Fruit fly (Drosophila melanogaster) whole organism: ENCODE results near the gene CG13123.
A peak's percentile ranks its signal among the peaks of the same experiment; 100 is the strongest.

Source experiments
- CG8478 ChIP-seq: fragments of >200 bp; optimal IDR thresholded peaks from 2 replicates; lab custom pipeline; 2018; ENCODE audit warnings: inconsistent platforms
- Dll ChIP-seq: fragments of >200 bp; optimal IDR thresholded peaks from 2 replicates; lab custom pipeline; 2017
- EcR ChIP-seq, 2 experiments: fragments of >200 bp; optimal IDR thresholded peaks; 2 replicates each; lab custom pipeline; 2017; ENCODE audit warnings: missing biosample characterization in 2 of 2, missing genetic modification characterization in 2 of 2, missing genetic modification reagents in 2 of 2
- pan ChIP-seq: fragments of >200 bp; optimal IDR thresholded peaks from 2 replicates; lab custom pipeline; 2017
- psq ChIP-seq: fragments of >200 bp; optimal IDR thresholded peaks from 2 replicates; lab custom pipeline; 2017
- usp ChIP-seq: fragments of >200 bp; optimal IDR thresholded peaks from 2 replicates; lab custom pipeline; 2017; ENCODE audit warnings: missing biosample characterization, missing genetic modification characterization, mixed read lengths

The CG13123 gene

dm6 chr2L:9792945-9793344 is at the start of gene CG13123:
Gene CG13123, minus strand, starts transcription at chr2L:9793107.
- TF ChIP-seq usp (GFP tag; lab: Kevin White, UChicago) (no peak), pan (no peak), CG8478 (lab: Kevin White, UChicago) (no peak), psq (no peak), EcR (GFP tag; optimal IDR thresholded peaks at IDR 0.05; lab: Kevin White, UChicago) (no peak), Dll (no peak)

DNA sequence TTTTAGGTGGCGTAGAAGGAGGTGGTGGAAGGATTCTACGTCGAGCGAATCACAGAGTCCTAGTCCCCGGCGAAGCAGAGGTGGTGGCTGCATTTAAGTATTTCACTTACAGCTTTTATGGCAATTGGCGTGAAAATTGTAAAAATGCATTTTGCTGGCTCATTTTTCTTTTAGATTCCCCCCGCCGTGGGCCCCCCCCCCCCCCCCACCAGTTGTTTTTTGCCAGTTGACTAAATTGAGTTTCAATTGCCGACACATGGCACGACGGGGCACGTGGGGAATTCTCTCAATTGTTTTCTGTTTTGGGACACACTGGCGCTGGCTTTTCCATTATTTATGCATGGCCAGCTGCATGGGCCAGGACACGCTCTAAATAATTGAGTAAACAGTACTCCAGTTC is 43.9 kb upstream of the CG13123 start:
- TF ChIP-seq usp (GFP tag; lab: Kevin White, UChicago): no peak
- TF ChIP-seq Dll: no peak
- no peak for TF ChIP-seq EcR (GFP tag; optimal IDR thresholded peaks at IDR 0.05; lab: Kevin White, UChicago)
- TF ChIP-seq psq: no peak
- no peak for TF ChIP-seq pan
- TF ChIP-seq CG8478 (lab: Kevin White, UChicago): no peak

- no peak for TF ChIP-seq usp (GFP tag; lab: Kevin White, UChicago)
- TF ChIP-seq Dll: no peak
- no peak for TF ChIP-seq pan
- TF ChIP-seq EcR (GFP tag; optimal IDR thresholded peaks at IDR 0.05; lab: Kevin White, UChicago): no peak
- TF ChIP-seq CG8478 (lab: Kevin White, UChicago): no peak
- TF ChIP-seq psq: no peak
Observed at dm6 chr2L:9828867-9829266, 36.0 kb upstream of the CG13123 start.

DNA sequence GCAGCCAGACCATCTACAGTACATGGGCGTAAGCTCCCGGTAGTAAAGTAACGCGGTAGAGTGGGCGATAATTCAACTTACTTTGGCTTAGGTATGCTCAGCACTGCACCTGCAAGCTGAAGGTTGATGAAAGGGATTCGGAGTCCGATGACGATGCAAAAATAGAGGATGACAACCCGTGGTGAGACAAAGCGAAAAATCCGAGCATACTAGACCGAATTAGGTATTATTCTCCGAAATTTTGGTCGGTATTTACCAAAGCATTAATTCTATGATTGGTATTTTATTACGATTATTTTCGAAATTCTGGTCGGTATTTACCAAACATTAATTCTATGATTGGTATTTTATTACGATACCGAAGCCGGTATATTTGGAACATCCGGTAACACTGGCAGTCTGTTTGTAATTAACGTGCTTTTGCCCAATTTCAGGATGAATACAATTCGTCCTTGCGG is 2.3 kb downstream of the CG13123 start, which contains the start of gene CG4036:
Gene CG4036 (plus strand): TSS at position 348 of the 458 bp plus-strand sequence.
- no peak for TF ChIP-seq pan
- TF ChIP-seq EcR (GFP tag; optimal IDR thresholded peaks at IDR 0.05; lab: Kevin White, UChicago): no peak
- TF ChIP-seq Dll: no peak
- TF ChIP-seq psq: no peak
- TF ChIP-seq CG8478 (lab: Kevin White, UChicago): no peak
- TF ChIP-seq usp (GFP tag; lab: Kevin White, UChicago): no peak

DNA sequence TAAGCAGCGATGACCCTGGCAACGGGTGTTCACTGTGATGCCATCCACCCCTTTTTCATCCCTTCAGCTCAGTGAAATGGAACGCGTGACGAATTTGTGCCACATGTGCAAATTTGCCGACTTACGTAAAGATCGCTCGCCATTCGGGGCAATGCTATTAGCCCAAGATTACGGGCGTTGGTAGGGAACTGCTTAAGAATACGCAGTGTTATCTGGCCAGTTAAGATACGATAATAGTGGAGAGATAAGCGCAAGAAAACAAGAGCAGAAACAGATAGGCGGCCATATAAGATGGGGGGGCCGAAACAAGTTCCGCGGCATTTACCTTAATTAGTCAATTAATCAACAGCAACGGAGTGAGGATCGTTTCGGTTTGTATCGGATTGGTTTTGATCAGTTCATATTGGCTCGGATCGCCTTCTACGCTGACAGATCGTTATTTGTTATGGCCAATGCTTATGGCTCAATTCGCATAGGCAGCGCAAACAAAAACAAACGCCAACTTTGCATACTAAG is 6.9 kb downstream of the CG13123 start:
- TF ChIP-seq CG8478 (lab: Kevin White, UChicago) (no peak), Dll (no peak), pan (no peak), usp (GFP tag; lab: Kevin White, UChicago) (no peak), EcR (GFP tag; optimal IDR thresholded peaks at IDR 0.05; lab: Kevin White, UChicago) (peak in 1 of 2 experiments; percentile 14), psq (no peak)

dm6 chr2L:9784468-9784867 is 8.4 kb downstream of the CG13123 start:
- TF ChIP-seq Dll: no peak
- TF ChIP-seq EcR (GFP tag; optimal IDR thresholded peaks at IDR 0.05; lab: Kevin White, UChicago): no peak
- TF ChIP-seq CG8478 (lab: Kevin White, UChicago): no peak
- TF ChIP-seq psq: no peak
- no peak for TF ChIP-seq usp (GFP tag; lab: Kevin White, UChicago)
- TF ChIP-seq pan: no peak

- TF ChIP-seq usp (GFP tag; lab: Kevin White, UChicago) (no peak), EcR (GFP tag; optimal IDR thresholded peaks at IDR 0.05; lab: Kevin White, UChicago) (no peak), pan (no peak), CG8478 (lab: Kevin White, UChicago) (no peak), psq (no peak), Dll (no peak)
Observed at dm6 chr2L:9783130-9783529, 9.8 kb downstream of the CG13123 start.

dm6 chr2L:9782176-9782581 is 10.7 kb downstream of the CG13123 start, which contains the start of gene IP3K1:
Gene IP3K1, plus strand, starts transcription at chr2L:9782384.
- TF ChIP-seq CG8478 (lab: Kevin White, UChicago) (no peak), pan (no peak), EcR (GFP tag; optimal IDR thresholded peaks at IDR 0.05; lab: Kevin White, UChicago) (peak in 1 of 2 experiments; percentile 81), psq (no peak)

- TF ChIP-seq Dll (no peak), usp (GFP tag; lab: Kevin White, UChicago) (no peak), CG8478 (lab: Kevin White, UChicago) (no peak), psq (no peak), pan (no peak), EcR (GFP tag; optimal IDR thresholded peaks at IDR 0.05; lab: Kevin White, UChicago) (no peak)
Observed at dm6 chr2L:9779754-9780153, 13.2 kb downstream of the CG13123 start.

dm6 chr2L:9779147-9779546 is 13.8 kb downstream of the CG13123 start:
- TF ChIP-seq Dll (no peak), EcR (GFP tag; optimal IDR thresholded peaks at IDR 0.05; lab: Kevin White, UChicago) (no peak), CG8478 (lab: Kevin White, UChicago) (no peak), pan (no peak), psq (no peak), usp (GFP tag; lab: Kevin White, UChicago) (no peak)

- TF ChIP-seq psq (no peak), pan (no peak), Dll (no peak), usp (GFP tag; lab: Kevin White, UChicago) (no peak), EcR (GFP tag; optimal IDR thresholded peaks at IDR 0.05; lab: Kevin White, UChicago) (no peak), CG8478 (lab: Kevin White, UChicago) (no peak)
Observed at dm6 chr2L:9778416-9778815, 14.5 kb downstream of the CG13123 start.

DNA sequence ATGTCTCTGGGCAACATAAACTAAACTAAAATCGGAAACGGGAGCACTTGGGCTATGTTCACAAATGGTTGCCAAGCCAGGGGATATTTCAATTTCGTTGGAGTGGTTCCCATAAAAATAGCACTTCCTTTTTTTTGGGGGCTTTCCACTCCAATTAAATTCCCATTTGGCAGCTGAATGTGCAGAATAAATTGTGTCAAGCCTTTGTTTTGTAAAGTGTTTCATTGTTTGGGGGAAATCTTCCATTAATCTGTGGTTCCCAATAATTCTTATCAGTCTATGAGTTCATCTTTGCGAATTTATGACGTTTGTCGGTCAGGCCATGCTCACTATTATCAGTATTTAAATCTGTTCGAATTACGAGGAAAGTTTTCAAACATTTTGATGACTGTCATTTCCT is 15.0 kb downstream of the CG13123 start:
- TF ChIP-seq psq (no peak), usp (GFP tag; lab: Kevin White, UChicago) (no peak), pan (no peak), Dll (no peak), CG8478 (lab: Kevin White, UChicago) (no peak), EcR (GFP tag; optimal IDR thresholded peaks at IDR 0.05; lab: Kevin White, UChicago) (no peak)

- TF ChIP-seq CG8478 (lab: Kevin White, UChicago): no peak
- TF ChIP-seq psq: no peak
- no peak for TF ChIP-seq EcR (GFP tag; optimal IDR thresholded peaks at IDR 0.05; lab: Kevin White, UChicago)
- no peak for TF ChIP-seq pan
- no peak for TF ChIP-seq usp (GFP tag; lab: Kevin White, UChicago)
- TF ChIP-seq Dll: no peak
Observed at dm6 chr2L:9774980-9775628, 17.8 kb downstream of the CG13123 start, which contains the start of the genes ppk11 and ppk16. Gene ppk11, minus strand, starts transcription at chr2L:9775030. Gene ppk16, minus strand, starts transcription at chr2L:9775030.
